Fruit fly (Drosophila melanogaster): ENCODE results near the gene amos.

Gene amos

DNA sequence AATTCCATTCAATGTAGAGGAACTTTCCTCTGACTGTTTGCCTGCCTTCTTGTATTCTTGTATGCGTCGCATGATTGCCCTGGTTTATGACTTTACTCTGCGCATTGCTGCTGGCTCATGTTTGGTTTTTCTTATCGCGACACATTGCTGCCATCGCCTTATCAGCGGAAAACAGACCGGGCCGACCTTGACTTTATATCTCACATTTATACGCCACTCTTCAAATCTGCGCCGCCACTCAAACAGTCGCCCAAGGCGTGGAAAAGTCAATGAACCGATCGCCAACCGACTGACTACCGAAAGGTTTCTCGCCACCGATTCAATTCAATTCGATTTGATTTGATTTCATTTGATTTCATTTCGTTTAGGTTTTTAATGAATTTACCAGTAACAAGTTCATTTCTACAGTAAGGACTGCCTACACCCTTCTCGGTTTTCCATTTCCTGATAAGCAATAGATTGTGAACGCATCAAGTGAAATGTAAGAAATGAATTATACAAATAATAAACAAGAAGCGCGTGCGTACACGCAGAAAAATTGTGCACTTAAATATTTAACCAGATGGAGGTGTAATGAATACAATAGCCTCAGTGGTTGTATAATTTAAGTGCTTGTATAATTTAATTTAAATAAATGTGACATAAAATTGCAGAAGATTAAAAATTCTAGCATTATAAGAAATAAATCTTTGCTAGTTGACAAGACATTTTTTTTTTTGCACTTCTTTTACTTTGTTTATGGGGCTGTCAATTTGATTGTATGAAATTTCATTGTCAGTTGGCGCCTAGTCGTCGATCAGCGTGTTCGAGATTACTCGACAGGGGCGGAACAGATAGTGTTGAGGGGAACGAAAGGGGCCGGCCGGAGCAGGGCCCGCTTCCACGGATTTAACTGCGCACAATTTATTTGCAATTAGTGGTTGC, 30.2 kb downstream of the amos start:
- no peak for TF ChIP-seq CG17801 (GFP tag; optimal IDR thresholded peaks at IDR 0.05; ENCODE audit: partially characterized antibody)

DNA sequence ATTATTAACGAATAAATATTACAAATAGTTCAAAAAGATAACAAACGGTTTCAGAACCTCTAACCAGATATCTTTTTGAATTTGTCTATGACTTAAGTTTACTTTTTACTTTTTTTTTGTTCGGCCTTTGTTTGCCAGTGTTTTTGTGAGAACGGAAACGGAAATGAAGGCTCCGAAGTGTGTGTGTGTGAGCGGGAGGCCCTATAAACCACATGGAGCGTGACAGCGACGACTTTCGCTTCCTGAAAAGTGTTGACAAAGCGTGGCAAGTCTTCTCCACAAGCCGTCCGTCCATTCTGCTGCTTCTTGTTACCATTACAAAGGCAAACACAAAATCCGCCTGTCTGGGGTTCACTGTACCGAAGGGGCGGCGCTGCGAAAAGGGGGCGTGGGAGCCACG, 32.3 kb downstream of the amos start:
- TF ChIP-seq CG17801 (GFP tag; optimal IDR thresholded peaks at IDR 0.05; ENCODE audit: partially characterized antibody), result no peak

dm6 chr2L:18563991-18564390, 32.7 kb downstream of the amos start:
- TF ChIP-seq CG17801 (GFP tag; optimal IDR thresholded peaks at IDR 0.05; ENCODE audit: partially characterized antibody), result no peak

DNA sequence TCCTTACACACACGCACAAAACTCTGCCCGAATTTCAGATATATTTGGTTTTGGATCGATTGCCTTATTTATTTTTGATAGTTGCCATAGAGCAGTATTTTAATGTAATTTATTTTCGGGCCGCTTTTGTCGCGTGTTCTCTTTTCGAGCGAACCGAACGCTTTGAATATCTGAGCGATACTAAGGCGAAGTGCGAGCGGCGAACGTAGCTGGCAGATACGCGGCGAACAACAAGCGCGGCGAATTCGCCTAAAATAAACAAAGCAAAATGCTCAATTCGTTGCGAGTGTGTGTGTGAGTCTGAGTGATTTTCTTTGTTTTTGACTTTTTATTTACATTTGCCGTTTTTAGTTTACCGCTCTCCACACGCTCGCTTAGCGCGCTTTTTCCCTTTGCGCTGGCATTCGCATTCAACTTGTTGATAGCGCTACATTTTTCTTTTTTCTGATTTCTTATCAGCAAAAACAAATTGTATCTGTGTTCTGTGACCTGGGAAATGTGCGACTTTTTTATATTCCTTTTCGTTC, 33.6 kb downstream of the amos start:
- TF ChIP-seq CG17801 (GFP tag; optimal IDR thresholded peaks at IDR 0.05; ENCODE audit: partially characterized antibody), result peak; percentile 88

dm6 chr2L:18562573-18562972, 34.1 kb downstream of the amos start:
- TF ChIP-seq CG17801 (GFP tag; optimal IDR thresholded peaks at IDR 0.05; ENCODE audit: partially characterized antibody), result no peak

DNA sequence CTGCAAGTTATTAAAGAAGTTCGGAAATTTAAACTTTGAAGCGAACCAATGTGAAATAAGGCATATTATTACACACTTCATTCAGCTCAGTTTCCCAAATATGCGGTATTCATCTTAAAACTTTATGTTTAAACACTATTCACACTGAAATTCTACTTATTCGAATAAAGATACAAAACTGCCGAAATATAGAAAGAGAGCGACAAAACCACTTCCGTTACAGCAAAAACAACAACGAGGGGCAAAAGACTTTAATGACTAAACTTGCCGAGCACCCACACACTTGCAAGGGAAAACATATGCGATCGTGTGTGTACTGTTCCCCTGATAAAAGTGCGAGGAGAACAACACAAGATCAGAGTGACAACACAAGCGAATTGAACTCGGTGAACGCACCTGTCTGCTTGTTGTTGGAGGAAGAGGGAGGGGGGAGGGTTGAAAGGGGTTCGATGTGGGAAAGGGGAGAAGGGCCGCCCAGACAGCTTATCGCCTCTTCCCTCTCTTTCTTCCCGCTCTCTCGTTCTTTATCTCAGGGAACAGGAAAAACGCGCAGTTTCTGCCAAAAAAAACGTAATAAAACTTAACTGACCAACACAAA, 35.1 kb downstream of the amos start:
- no peak for TF ChIP-seq CG17801 (GFP tag; optimal IDR thresholded peaks at IDR 0.05; ENCODE audit: partially characterized antibody)

DNA sequence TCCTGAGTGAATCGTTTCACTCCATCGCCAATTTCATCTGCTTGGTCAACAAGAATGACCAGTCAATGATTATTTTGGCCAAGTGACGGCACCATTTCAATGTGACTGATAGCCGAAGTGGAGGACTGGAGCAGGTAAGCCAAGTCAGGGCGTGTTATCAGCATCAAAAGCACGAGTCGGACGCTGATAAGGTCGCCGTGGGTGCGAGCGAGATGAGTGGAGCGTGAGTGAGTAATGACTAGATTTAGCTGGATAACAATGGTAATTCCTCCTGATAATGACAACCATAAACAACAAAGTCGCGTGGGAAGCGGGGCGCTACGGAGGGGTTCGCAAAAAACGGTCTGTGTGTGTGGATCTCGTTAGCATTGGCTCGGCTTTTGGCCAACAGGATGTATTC, 35.7 kb downstream of the amos start:
- no peak for TF ChIP-seq CG17801 (GFP tag; optimal IDR thresholded peaks at IDR 0.05; ENCODE audit: partially characterized antibody)

- TF ChIP-seq CG17801 (GFP tag; optimal IDR thresholded peaks at IDR 0.05; ENCODE audit: partially characterized antibody), result no peak
These were observed 37.6 kb downstream of the amos start for dm6 chr2L:18559084-18559483.

DNA sequence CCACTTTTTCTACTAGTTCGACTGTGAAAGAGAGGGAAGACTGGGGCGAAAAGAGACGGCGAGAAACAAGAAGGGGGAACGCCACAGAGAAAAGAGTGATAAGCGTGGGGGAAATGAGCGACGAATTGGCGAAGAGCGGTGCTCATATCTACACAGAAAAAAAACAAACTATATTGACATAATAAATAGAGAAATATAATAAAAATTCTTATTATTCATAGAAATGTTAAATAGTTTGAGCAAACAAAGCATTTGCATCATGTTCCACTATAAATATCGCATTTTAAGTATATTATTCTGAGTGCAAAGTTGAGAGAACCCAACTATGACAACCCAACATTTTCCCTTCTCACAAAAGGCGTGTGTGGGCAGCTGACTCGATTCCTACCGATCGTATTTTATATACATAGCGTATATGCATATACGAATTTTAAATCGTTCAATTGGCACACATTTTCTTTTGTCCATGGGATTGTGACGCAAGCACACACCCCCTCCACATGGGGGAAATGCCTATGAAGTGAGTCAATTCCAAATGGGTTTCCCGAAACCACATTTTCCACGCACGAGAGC, 38.7 kb downstream of the amos start:
- TF ChIP-seq CG17801 (GFP tag; optimal IDR thresholded peaks at IDR 0.05; ENCODE audit: partially characterized antibody), result no peak

- no peak for TF ChIP-seq CG17801 (GFP tag; optimal IDR thresholded peaks at IDR 0.05; ENCODE audit: partially characterized antibody)
These were observed 40.3 kb downstream of the amos start for dm6 chr2L:18556384-18556783.

- no peak for TF ChIP-seq CG17801 (GFP tag; optimal IDR thresholded peaks at IDR 0.05; ENCODE audit: partially characterized antibody)
These were observed 42.5 kb downstream of the amos start for dm6 chr2L:18554205-18554604.

- no peak for TF ChIP-seq CG17801 (GFP tag; optimal IDR thresholded peaks at IDR 0.05; ENCODE audit: partially characterized antibody)
These were observed 47.3 kb downstream of the amos start for dm6 chr2L:18549470-18549869.

- TF ChIP-seq CG17801 (GFP tag; optimal IDR thresholded peaks at IDR 0.05; ENCODE audit: partially characterized antibody), result no peak
These were observed 48.0 kb downstream of the amos start for dm6 chr2L:18548753-18549152.

DNA sequence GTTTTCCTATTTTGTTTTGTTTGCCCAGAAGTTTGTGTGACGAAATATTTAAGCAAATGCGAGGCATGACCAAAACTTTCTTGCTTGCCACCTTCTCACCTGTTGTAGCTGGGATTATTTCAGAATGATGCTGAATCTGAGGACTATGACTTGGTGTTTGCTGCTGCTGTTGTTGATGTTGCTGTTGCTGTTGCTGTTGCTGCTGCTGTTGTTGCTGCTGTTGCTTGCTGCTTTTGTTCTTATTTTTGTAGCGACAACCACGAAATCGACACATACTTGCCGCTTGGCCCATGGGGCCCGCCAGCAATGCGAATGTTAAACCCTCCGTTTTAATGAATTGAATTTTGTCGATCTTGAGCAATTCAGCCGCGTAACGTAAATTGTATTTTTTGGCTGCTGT, 50.3 kb downstream of the amos start:
- TF ChIP-seq CG17801 (GFP tag; optimal IDR thresholded peaks at IDR 0.05; ENCODE audit: partially characterized antibody), result no peak
